Worm (Caenorhabditis elegans) whole organism, L1 larva: Measurements from ENCODE around the gene sox-2.

Experiments
- C16A3.4 ChIP-seq: fragments of 150-350 bp; optimal IDR thresholded peaks from 2 replicates; lab custom pipeline; 2014; ENCODE audit warnings: missing biosample characterization, missing genetic modification characterization
- aha-1 ChIP-seq: fragments of 150-350 bp; optimal IDR thresholded peaks from 2 replicates; lab custom pipeline; 2014; ENCODE audit warnings: missing biosample characterization, missing genetic modification characterization
- alr-1 ChIP-seq: fragments of 200-800 bp; sonication (Bioruptor generic); optimal IDR thresholded peaks from 2 replicates; lab custom pipeline; 2018; ENCODE audit warnings: borderline replicate concordance, mild to moderate bottlenecking, missing genetic modification characterization, missing compliant biosample characterization
- aly-2 ChIP-seq: fragments of 150-350 bp; optimal IDR thresholded peaks from 2 replicates; lab custom pipeline; 2014; ENCODE audit warnings: missing biosample characterization, missing genetic modification characterization
- ama-1 ChIP-seq: fragments of 150-350 bp; optimal IDR thresholded peaks from 2 replicates; lab custom pipeline; 2014
- ceh-90 ChIP-seq: sonication (generic microtip); optimal IDR thresholded peaks from 2 replicates; lab custom pipeline; 2016; ENCODE audit warnings: missing genetic modification characterization, missing compliant biosample characterization
- ces-1 ChIP-seq: fragments of 150-350 bp; optimal IDR thresholded peaks from 2 replicates; lab custom pipeline; 2014; ENCODE audit warnings: missing biosample characterization, missing genetic modification reagents, missing genetic modification characterization
- dpl-1 ChIP-seq, 3 experiments: fragments of 150-350 bp in 2 of 3; sonication (generic microtip) in 1 of 3; optimal IDR thresholded peaks; 2 replicates each; lab custom pipeline; 2014 to 2017; ENCODE audit warnings: missing biosample characterization in 3 of 3, missing genetic modification characterization in 3 of 3, missing genetic modification reagents in 3 of 3
- efl-3 ChIP-seq: fragments of 200-800 bp; sonication (Bioruptor generic); optimal IDR thresholded peaks from 2 replicates; lab custom pipeline; 2018; ENCODE audit warnings: mild to moderate bottlenecking, missing genetic modification characterization, missing compliant biosample characterization
- egl-13 ChIP-seq: sonication (generic microtip); optimal IDR thresholded peaks from 2 replicates; lab custom pipeline; 2016; ENCODE audit warnings: missing genotype, missing genetic modification reagents, missing genetic modification characterization, missing compliant biosample characterization
- elt-2 ChIP-seq: sonication (generic microtip); optimal IDR thresholded peaks from 2 replicates; lab custom pipeline; 2016; ENCODE audit warnings: missing genetic modification characterization, mild to moderate bottlenecking, inconsistent platforms, missing compliant biosample characterization, missing genetic modification reagents
- elt-3 ChIP-seq, 6 experiments: fragments of 150-350 bp in 1 of 6; sonication (generic microtip); optimal IDR thresholded peaks; 2 replicates each; lab custom pipeline; 2017 to 2018; ENCODE audit warnings: missing biosample characterization in 6 of 6, missing genetic modification characterization in 6 of 6, inconsistent platforms in 1 of 6
- ets-5 ChIP-seq: fragments of 200-800 bp; sonication (Bioruptor generic); IDR thresholded peaks from 2 replicates; pipeline ENCODE4 v1.3.6; 2022; ENCODE audit warnings: missing genetic modification characterization, missing compliant biosample characterization
- fkh-8 ChIP-seq: sonication (generic microtip); optimal IDR thresholded peaks from 2 replicates; lab custom pipeline; 2016; ENCODE audit warnings: mild to moderate bottlenecking, missing genetic modification characterization, missing compliant biosample characterization
- fos-1 ChIP-seq: fragments of 150-350 bp; optimal IDR thresholded peaks from 2 replicates; lab custom pipeline; 2014; ENCODE audit warnings: missing biosample characterization, missing genetic modification characterization
- hlh-4 ChIP-seq: sonication (generic microtip); optimal IDR thresholded peaks from 2 replicates; lab custom pipeline; 2016; ENCODE audit warnings: mild to moderate bottlenecking, missing genetic modification characterization, missing compliant biosample characterization
- irx-1 ChIP-seq: sonication (generic microtip); optimal IDR thresholded peaks from 2 replicates; lab custom pipeline; 2016; ENCODE audit warnings: missing genetic modification characterization, missing compliant biosample characterization
- isw-1 ChIP-seq: fragments of 200-800 bp; sonication (Bioruptor generic); IDR thresholded peaks from 2 replicates; pipeline ENCODE4 v1.3.6; 2022; ENCODE audit warnings: missing genetic modification characterization, missing compliant biosample characterization
- jun-1 ChIP-seq: fragments of 150-350 bp; optimal IDR thresholded peaks from 2 replicates; lab custom pipeline; 2014; ENCODE audit warnings: missing biosample characterization, missing genetic modification reagents, missing genetic modification characterization
- lin-14 ChIP-seq: fragments of 200-800 bp; sonication (Bioruptor generic); optimal IDR thresholded peaks from 2 replicates; lab custom pipeline; 2018; ENCODE audit warnings: mild to moderate bottlenecking, missing genetic modification characterization, moderate library complexity, missing compliant biosample characterization
- lin-35 ChIP-seq, 2 experiments: fragments of 150-350 bp; optimal IDR thresholded peaks; 2 replicates each; lab custom pipeline; 2014; ENCODE audit warnings: missing biosample characterization in 2 of 2, missing genetic modification characterization in 2 of 2, missing genetic modification reagents in 2 of 2
- lin-39 ChIP-seq: fragments of 150-350 bp; optimal IDR thresholded peaks from 2 replicates; lab custom pipeline; 2014; ENCODE audit warnings: missing biosample characterization, missing genetic modification reagents, missing genetic modification characterization
- lsy-2 ChIP-seq, 2 experiments: fragments of 150-350 bp; optimal IDR thresholded peaks; 2 replicates each; lab custom pipeline; 2014; ENCODE audit warnings: missing biosample characterization in 2 of 2, missing genetic modification characterization in 2 of 2
- mab-9 ChIP-seq: fragments of 200-800 bp; sonication (Bioruptor generic); IDR thresholded peaks from 2 replicates; pipeline ENCODE4 v1.3.6; 2022; ENCODE audit warnings: missing genetic modification reagents, missing genetic modification characterization, missing compliant biosample characterization
- mef-2 ChIP-seq: fragments of 150-350 bp; optimal IDR thresholded peaks from 2 replicates; lab custom pipeline; 2014; ENCODE audit warnings: missing biosample characterization, missing genetic modification characterization
- mep-1 ChIP-seq: fragments of 150-350 bp; optimal IDR thresholded peaks from 2 replicates; lab custom pipeline; 2014; ENCODE audit warnings: missing biosample characterization, missing genetic modification characterization
- nhr-12 ChIP-seq: sonication (generic microtip); optimal IDR thresholded peaks from 2 replicates; lab custom pipeline; 2017; ENCODE audit warnings: missing biosample characterization, missing genetic modification characterization
- nhr-19 ChIP-seq: fragments of 200-800 bp; sonication (Bioruptor generic); conservative IDR thresholded peaks from 2 replicates; pipeline ENCODE4 v1.3.6; 2022; ENCODE audit warnings: missing genetic modification characterization, missing compliant biosample characterization
- nhr-20 ChIP-seq: sonication (generic microtip); optimal IDR thresholded peaks from 2 replicates; lab custom pipeline; 2016; ENCODE audit warnings: mild to moderate bottlenecking, missing genetic modification characterization, missing compliant biosample characterization
- nhr-28 ChIP-seq: fragments of 150-350 bp; optimal IDR thresholded peaks from 2 replicates; lab custom pipeline; 2014; ENCODE audit warnings: missing biosample characterization, missing genetic modification characterization
- nhr-47 ChIP-seq: sonication (generic microtip); optimal IDR thresholded peaks from 2 replicates; lab custom pipeline; 2016; ENCODE audit warnings: mild to moderate bottlenecking, missing genetic modification characterization, moderate library complexity, missing compliant biosample characterization
- nhr-71 ChIP-seq: sonication (generic microtip); optimal IDR thresholded peaks from 2 replicates; lab custom pipeline; 2016; ENCODE audit warnings: mild to moderate bottlenecking, missing genetic modification characterization, moderate library complexity, missing compliant biosample characterization
- nhr-77 ChIP-seq: fragments of 150-350 bp; optimal IDR thresholded peaks from 2 replicates; lab custom pipeline; 2014; ENCODE audit warnings: missing biosample characterization, missing genetic modification characterization
- nhr-84 ChIP-seq: sonication (generic microtip); optimal IDR thresholded peaks from 2 replicates; lab custom pipeline; 2017; ENCODE audit warnings: missing biosample characterization, missing genetic modification characterization
- nhr-85 ChIP-seq: sonication (generic microtip); peaks from one replicate; lab custom pipeline; 2016; ENCODE audit warnings: missing genetic modification characterization, inconsistent platforms, missing compliant biosample characterization
- nhr-90 ChIP-seq: sonication (generic microtip); optimal IDR thresholded peaks from 2 replicates; lab custom pipeline; 2016; ENCODE audit warnings: mild to moderate bottlenecking, missing genetic modification characterization, missing compliant biosample characterization; ENCODE audit not compliant: poor library complexity
- pag-3 ChIP-seq: sonication (generic microtip); optimal IDR thresholded peaks from 2 replicates; lab custom pipeline; 2017; ENCODE audit warnings: missing genetic modification characterization, mild to moderate bottlenecking, missing compliant biosample characterization, antibody characterized with exemption, borderline replicate concordance; ENCODE audit not compliant: insufficient read depth
- pax-3 ChIP-seq: fragments of 200-800 bp; sonication (Bioruptor generic); optimal IDR thresholded peaks from 2 replicates; lab custom pipeline; 2018; ENCODE audit warnings: mild to moderate bottlenecking, missing genetic modification characterization, moderate library complexity, missing compliant biosample characterization
- rnt-1 ChIP-seq: sonication (generic microtip); optimal IDR thresholded peaks from 2 replicates; lab custom pipeline; 2016; ENCODE audit warnings: mild to moderate bottlenecking, missing genetic modification characterization, moderate library complexity, missing compliant biosample characterization
- snu-23 ChIP-seq: sonication (generic microtip); optimal IDR thresholded peaks from 2 replicates; lab custom pipeline; 2016; ENCODE audit warnings: missing genetic modification characterization, missing compliant biosample characterization
- sup-37 ChIP-seq: fragments of 200-800 bp; sonication (Bioruptor generic); optimal IDR thresholded peaks from 2 replicates; lab custom pipeline; 2018; ENCODE audit warnings: mild to moderate bottlenecking, missing genetic modification characterization, missing compliant biosample characterization
- tbx-2 ChIP-seq: sonication (generic microtip); optimal IDR thresholded peaks from 2 replicates; lab custom pipeline; 2016; ENCODE audit warnings: missing genetic modification characterization, missing compliant biosample characterization
- unc-62 ChIP-seq: fragments of 150-350 bp; optimal IDR thresholded peaks from 2 replicates; lab custom pipeline; 2014; ENCODE audit warnings: missing biosample characterization, missing genetic modification reagents, missing genetic modification characterization
- unc-86 ChIP-seq: sonication (generic microtip); optimal IDR thresholded peaks from 2 replicates; lab custom pipeline; 2016; ENCODE audit warnings: missing genetic modification characterization, missing compliant biosample characterization
- unc-98 ChIP-seq: fragments of 200-800 bp; sonication (Bioruptor generic); IDR thresholded peaks from 2 replicates; pipeline ENCODE4 v1.3.6; 2022; ENCODE audit warnings: missing genetic modification characterization, missing compliant biosample characterization

Gene sox-2

ce11 chrX:7446485-7446884 lies 17.1 kb downstream of the sox-2 start:
- TF ChIP-seq tbx-2 (tag; lab: Kevin White, UChicago) (no peak), nhr-47 (tag; lab: Kevin White, UChicago) (peak; percentile 61), lin-14 (GFP tag; lab: Kevin White, UChicago) (peak; percentile 11), aha-1 (tag; lab: Kevin White, UChicago) (no peak), fkh-8 (peak; percentile 58), efl-3 (GFP tag; lab: Kevin White, UChicago) (no peak), nhr-20 (tag; lab: Kevin White, UChicago) (peak; percentile 27), lsy-2 (tag; optimal IDR thresholded peaks at IDR 0.05; lab: Kevin White, UChicago) (peak in 1 of 2 experiments; percentile 7), sup-37 (no peak), nhr-71 (tag; lab: Kevin White, UChicago) (peak; percentile 54), unc-86 (tag; lab: Kevin White, UChicago) (no peak), ceh-90 (no peak)
- TF ChIP-seq, all 84 proteins: peak for 6

- TF ChIP-seq elt-2 (peak; percentile 51), nhr-90 (tag; lab: Kevin White, UChicago) (no peak), nhr-20 (tag; lab: Kevin White, UChicago) (no peak), mab-9 (GFP tag; lab: Robert Waterston, UW) (no peak)
These were observed 17.8 kb downstream of the sox-2 start for ce11 chrX:7445734-7446133.

- TF ChIP-seq tbx-2 (tag; lab: Kevin White, UChicago) (no peak), snu-23 (GFP tag; lab: Kevin White, UChicago) (peak; percentile 28), nhr-77 (no peak), ets-5 (GFP tag; lab: Robert Waterston, UW) (no peak), pax-3 (no peak), lin-14 (GFP tag; lab: Kevin White, UChicago) (peak; percentile 46), rnt-1 (tag; lab: Kevin White, UChicago) (peak; percentile 32), egl-13 (tag; lab: Kevin White, UChicago) (no peak), aly-2 (tag; lab: Kevin White, UChicago) (no peak), unc-62 (GFP tag; lab: Kevin White, UChicago) (no peak), mep-1 (peak; percentile 1), alr-1 (tag; lab: Kevin White, UChicago) (no peak), ces-1 (no peak), mef-2 (tag; lab: Kevin White, UChicago) (no peak)
These were observed 21.1 kb downstream of the sox-2 start, which contains the start of gene acl-12 for ce11 chrX:7442477-7442876. acl-12 (minus strand) TSS chrX:7442577.

ce11 chrX:7440102-7440501 lies 23.4 kb downstream of the sox-2 start:
- TF ChIP-seq nhr-84 (tag; lab: Kevin White, UChicago) (no peak), dpl-1 (GFP tag; optimal IDR thresholded peaks at IDR 0.05; lab: Kevin White, UChicago) (no peak)

- TF ChIP-seq isw-1 (GFP tag; lab: Robert Waterston, UW) (no peak), nhr-85 (peak; percentile 87), efl-3 (GFP tag; lab: Kevin White, UChicago) (no peak), nhr-28 (tag; lab: Kevin White, UChicago) (no peak), jun-1 (tag; lab: Kevin White, UChicago) (no peak), mep-1 (no peak), irx-1 (no peak), elt-3 (tag; optimal IDR thresholded peaks at IDR 0.05; lab: Kevin White, UChicago) (peak in 1 of 6 experiments; percentile 40), nhr-71 (tag; lab: Kevin White, UChicago) (peak; percentile 29), nhr-12 (tag; lab: Kevin White, UChicago) (no peak), lin-35 (GFP tag; optimal IDR thresholded peaks at IDR 0.05; lab: Kevin White, UChicago) (no peak), hlh-4 (tag; lab: Kevin White, UChicago) (no peak), aly-2 (tag; lab: Kevin White, UChicago) (no peak), elt-2 (no peak), C16A3.4 (tag; lab: Kevin White, UChicago) (no peak), pag-3 (tag; lab: Kevin White, UChicago) (no peak), fos-1 (tag; lab: Kevin White, UChicago) (no peak), sup-37 (no peak), unc-98 (GFP tag; lab: Robert Waterston, UW) (no peak), ama-1 (lab: Kevin White, UChicago) (no peak), nhr-19 (no peak), lin-39 (tag; lab: Kevin White, UChicago) (no peak), nhr-47 (tag; lab: Kevin White, UChicago) (no peak)
These were observed 25.6 kb downstream of the sox-2 start, which contains the start of gene C01C10.2 for ce11 chrX:7437949-7438348. C01C10.2 (minus strand) TSS chrX:7438118.
